Fruit fly (Drosophila melanogaster) whole organism, pupa: ENCODE data around the gene MEP-1.

Experiments used
- CG10348 ChIP-seq: fragments of 200-800 bp; sonication (Bioruptor generic); IDR thresholded peaks from 2 replicates; pipeline ENCODE4 v1.3.6; 2022; ENCODE audit warnings: missing biosample characterization, missing genetic modification characterization
- CG12605 ChIP-seq: fragments of 200-800 bp; sonication (Bioruptor generic); IDR thresholded peaks from 2 replicates; pipeline ENCODE4 v1.3.6; 2022; ENCODE audit warnings: missing biosample characterization, missing genetic modification characterization
- CG13204 ChIP-seq: fragments of 200-800 bp; sonication (Bioruptor generic); optimal IDR thresholded peaks from 2 replicates; lab custom pipeline; 2018; ENCODE audit warnings: missing biosample characterization, mild to moderate bottlenecking, missing genetic modification characterization, moderate library complexity
- CG14655 ChIP-seq: fragments of 200-800 bp; sonication (Bioruptor generic); optimal IDR thresholded peaks from 3 replicates; lab custom pipeline; 2017; ENCODE audit warnings: mild to moderate bottlenecking, missing biosample characterization, missing genetic modification reagents, missing genetic modification characterization
- CG15710 ChIP-seq: fragments of 200-800 bp; sonication (Bioruptor generic); optimal IDR thresholded peaks from 2 replicates; lab custom pipeline; 2018; ENCODE audit warnings: missing biosample characterization, mild to moderate bottlenecking, missing genetic modification characterization, moderate library complexity
- CG17806 ChIP-seq: fragments of 200-800 bp; sonication (Bioruptor generic); optimal IDR thresholded peaks from 2 replicates; lab custom pipeline; 2018; ENCODE audit warnings: missing biosample characterization, mild to moderate bottlenecking, missing genetic modification characterization, moderate library complexity
- CG32121 ChIP-seq: fragments of 200-800 bp; sonication (Bioruptor generic); IDR thresholded peaks from 2 replicates; pipeline ENCODE4 v1.3.6; 2022; ENCODE audit warnings: missing biosample characterization, missing genetic modification characterization
- CG34367 ChIP-seq: fragments of 200-800 bp; sonication (Bioruptor generic); optimal IDR thresholded peaks from 2 replicates; lab custom pipeline; 2018; ENCODE audit warnings: missing biosample characterization, mild to moderate bottlenecking, missing genetic modification characterization
- CG4496 ChIP-seq: fragments of 200-800 bp; sonication (Bioruptor generic); IDR thresholded peaks from 3 replicates; pipeline ENCODE4 v1.3.6; 2022; ENCODE audit warnings: missing biosample characterization, missing genetic modification characterization
- CG8159 ChIP-seq: fragments of 200-800 bp; sonication (Bioruptor generic); optimal IDR thresholded peaks from 3 replicates; lab custom pipeline; 2018; ENCODE audit warnings: missing biosample characterization, mild to moderate bottlenecking, missing genetic modification characterization, moderate library complexity
- CG8301 ChIP-seq: fragments of 200-800 bp; sonication (Bioruptor generic); optimal IDR thresholded peaks from 2 replicates; lab custom pipeline; 2018; ENCODE audit warnings: missing biosample characterization, mild to moderate bottlenecking, missing genetic modification characterization
- CG9948 ChIP-seq: fragments of 200-800 bp; sonication (Bioruptor generic); optimal IDR thresholded peaks from 2 replicates; lab custom pipeline; 2018; ENCODE audit warnings: missing biosample characterization, mild to moderate bottlenecking, missing genetic modification characterization, moderate library complexity
- D1 ChIP-seq: fragments of 200-800 bp; sonication (Bioruptor generic); optimal IDR thresholded peaks from 2 replicates; lab custom pipeline; 2018; ENCODE audit warnings: missing biosample characterization, mild to moderate bottlenecking, missing genetic modification characterization, moderate library complexity
- EcR ChIP-seq: fragments of 200-800 bp; sonication (Bioruptor generic); optimal IDR thresholded peaks from 3 replicates; lab custom pipeline; 2019; ENCODE audit warnings: missing biosample characterization, missing genetic modification characterization, mild to moderate bottlenecking, moderate library complexity, missing genetic modification reagents
- Ets98B ChIP-seq: fragments of 200-800 bp; sonication (Bioruptor generic); IDR thresholded peaks from 2 replicates; pipeline ENCODE4 v1.3.6; 2022; ENCODE audit warnings: missing biosample characterization, missing genetic modification characterization
- Pif1A ChIP-seq: fragments of 200-800 bp; sonication (Bioruptor generic); optimal IDR thresholded peaks from 3 replicates; lab custom pipeline; 2016; ENCODE audit warnings: missing biosample characterization, missing genetic modification characterization
- Pif1B ChIP-seq: fragments of 200-800 bp; sonication (Bioruptor generic); optimal IDR thresholded peaks from 3 replicates; lab custom pipeline; 2016; ENCODE audit warnings: missing biosample characterization, missing genetic modification characterization
- Snoo ChIP-seq: fragments of 200-800 bp; sonication (Bioruptor generic); optimal IDR thresholded peaks from 3 replicates; lab custom pipeline; 2017; ENCODE audit warnings: missing biosample characterization, mild to moderate bottlenecking, missing genetic modification characterization, inconsistent platforms
- fd96Ca ChIP-seq: fragments of 200-800 bp; sonication (Bioruptor generic); IDR thresholded peaks from 3 replicates; pipeline ENCODE4 v1.3.6; 2022; ENCODE audit warnings: missing biosample characterization, missing genetic modification characterization
- gl ChIP-seq: fragments of 200-800 bp; sonication (Bioruptor generic); optimal IDR thresholded peaks from 2 replicates; lab custom pipeline; 2018; ENCODE audit warnings: missing biosample characterization, mild to moderate bottlenecking, missing genetic modification characterization
- rn ChIP-seq: fragments of 200-800 bp; sonication (Bioruptor generic); IDR thresholded peaks from 2 replicates; pipeline ENCODE4 v1.3.6; 2022; ENCODE audit warnings: missing biosample characterization, missing genetic modification characterization

The MEP-1 gene

dm6 chr3L:2632763-2633100, 1.2 kb downstream of the MEP-1 start:
- TF ChIP-seq Ets98B (GFP tag; lab: Robert Waterston, UW), result peak; percentile 31
- no peak for TF ChIP-seq Pif1A (GFP tag; lab: Kevin White, UChicago)
- peak; percentile 82 for TF ChIP-seq CG13204 (GFP tag; lab: Kevin White, UChicago)
- no peak for TF ChIP-seq CG17806 (tag; lab: Kevin White, UChicago)
- 0 out of 3 replicates have a peak, but pooled peaks have one; percentile 7 for TF ChIP-seq CG4496 (GFP tag; lab: Robert Waterston, UW)
- no peak for TF ChIP-seq Pif1B
- TF ChIP-seq fd96Ca (GFP tag; lab: Robert Waterston, UW), result peak; percentile 54; the same call in 1 of the 3 replicates

dm6 chr3L:2634929-2635799, 3.6 kb downstream of the MEP-1 start:
- peak; percentile 45 for TF ChIP-seq gl (tag; lab: Kevin White, UChicago)
- peak; percentile 71 for TF ChIP-seq Ets98B (GFP tag; lab: Robert Waterston, UW)
- peak; percentile 60 for TF ChIP-seq CG8159 (tag; lab: Kevin White, UChicago)
- no peak for TF ChIP-seq CG9948 (tag; lab: Kevin White, UChicago)
- TF ChIP-seq D1 (tag; lab: Kevin White, UChicago), result no peak
- no peak for TF ChIP-seq CG8301 (tag; lab: Kevin White, UChicago)
- peak; percentile 86 for TF ChIP-seq Snoo (tag; lab: Kevin White, UChicago)
- TF ChIP-seq Pif1A (GFP tag; lab: Kevin White, UChicago), result peak; percentile 68
- TF ChIP-seq fd96Ca (GFP tag; lab: Robert Waterston, UW), result peak; percentile 61; the same call in 2 of the 3 replicates
- peak; percentile 44 for TF ChIP-seq Pif1B
- peak; percentile 83 for TF ChIP-seq CG4496 (GFP tag; lab: Robert Waterston, UW)
- TF ChIP-seq CG32121, result peak; percentile 45
- TF ChIP-seq CG10348 (GFP tag; lab: Robert Waterston, UW), result no peak
- TF ChIP-seq CG15710 (tag; lab: Kevin White, UChicago), result peak; percentile 49
- TF ChIP-seq EcR, result no peak
- TF ChIP-seq CG12605 (GFP tag; lab: Robert Waterston, UW), result peak; percentile 21; the same call in 1 of the 2 replicates
- TF ChIP-seq CG14655, result no peak
- TF ChIP-seq CG34367 (tag; lab: Kevin White, UChicago), result peak; percentile 49
- peak; percentile 12 for TF ChIP-seq CG17806 (tag; lab: Kevin White, UChicago)
- TF ChIP-seq CG13204 (GFP tag; lab: Kevin White, UChicago), result peak; percentile 62
- TF ChIP-seq rn (GFP tag; lab: Robert Waterston, UW), result 0 out of 2 replicates have a peak, but pooled peaks have one; percentile 14

- TF ChIP-seq EcR (no peak), CG13204 (GFP tag; lab: Kevin White, UChicago) (peak; percentile 29), gl (tag; lab: Kevin White, UChicago) (no peak), CG17806 (tag; lab: Kevin White, UChicago) (peak; percentile 65), CG4496 (GFP tag; lab: Robert Waterston, UW) (peak; percentile 58; the same call in 1 of the 3 replicates), CG9948 (tag; lab: Kevin White, UChicago) (peak; percentile 27), CG32121 (peak; percentile 62), CG8159 (tag; lab: Kevin White, UChicago) (peak; percentile 53), Ets98B (GFP tag; lab: Robert Waterston, UW) (peak; percentile 76; the same call in 1 of the 2 replicates), CG12605 (GFP tag; lab: Robert Waterston, UW) (peak; percentile 55), Pif1B (peak; percentile 55), CG10348 (GFP tag; lab: Robert Waterston, UW) (no peak), CG15710 (tag; lab: Kevin White, UChicago) (peak; percentile 27)
Observed at dm6 chr3L:2636023-2636968, 4.8 kb downstream of the MEP-1 start.

- TF ChIP-seq CG10348 (GFP tag; lab: Robert Waterston, UW), result no peak
- no peak for TF ChIP-seq CG17806 (tag; lab: Kevin White, UChicago)
- no peak for TF ChIP-seq CG9948 (tag; lab: Kevin White, UChicago)
- no peak for TF ChIP-seq CG8159 (tag; lab: Kevin White, UChicago)
Observed at dm6 chr3L:2643324-2643723, 11.8 kb downstream of the MEP-1 start, which contains the start of gene CG14949. Gene CG14949 (minus strand): TSS chr3L:2643424.

- TF ChIP-seq CG34367 (tag; lab: Kevin White, UChicago), result no peak
- no peak for TF ChIP-seq Ets98B (GFP tag; lab: Robert Waterston, UW)
- TF ChIP-seq D1 (tag; lab: Kevin White, UChicago), result no peak
- TF ChIP-seq CG12605 (GFP tag; lab: Robert Waterston, UW), result no peak
- no peak for TF ChIP-seq EcR
- no peak for TF ChIP-seq Pif1B
- no peak for TF ChIP-seq Pif1A (GFP tag; lab: Kevin White, UChicago)
- TF ChIP-seq CG13204 (GFP tag; lab: Kevin White, UChicago), result no peak
- TF ChIP-seq CG14655, result no peak
- no peak for TF ChIP-seq CG15710 (tag; lab: Kevin White, UChicago)
- no peak for TF ChIP-seq CG8159 (tag; lab: Kevin White, UChicago)
- no peak for TF ChIP-seq CG17806 (tag; lab: Kevin White, UChicago)
Observed at dm6 chr3L:2645068-2645467, 13.6 kb downstream of the MEP-1 start, which contains the start of gene CG1143. Gene CG1143 (plus strand): TSS chr3L:2645368.
